Worm (Caenorhabditis elegans): ENCODE results near the gene T04F3.4.

DNA sequence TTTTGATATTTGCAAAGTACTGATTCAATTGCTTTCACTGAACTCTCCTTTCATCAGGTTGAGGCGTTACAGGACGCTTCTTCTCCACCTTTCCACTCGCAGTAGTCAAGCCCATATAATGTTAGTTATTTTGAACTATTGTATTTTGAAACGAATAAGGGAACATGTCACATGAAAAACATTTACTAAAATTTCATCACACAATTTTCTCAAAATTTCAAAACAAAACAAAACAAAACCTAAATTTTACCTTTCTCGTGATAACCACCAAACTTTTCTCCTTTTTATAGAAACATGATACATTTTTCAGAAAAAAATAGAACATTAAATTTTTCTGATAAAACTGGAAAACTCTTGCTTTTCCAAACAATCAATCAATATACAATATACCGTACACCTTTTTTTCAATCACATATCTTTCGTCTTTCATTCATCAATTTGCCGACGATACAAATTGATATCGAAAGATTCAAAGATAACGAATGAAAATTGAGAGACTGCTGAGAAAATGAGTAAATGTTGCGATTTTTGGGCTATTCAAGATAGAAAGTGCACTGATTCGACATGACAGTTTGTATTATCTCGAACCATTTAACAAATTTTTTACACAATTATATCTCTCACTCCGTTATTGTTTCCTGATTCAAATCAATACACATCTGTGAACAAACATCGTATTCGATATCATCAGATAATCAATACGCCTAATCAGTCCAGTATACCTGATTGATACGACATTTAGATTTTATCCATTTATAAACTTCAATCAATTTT, 38.4 kb upstream of the T04F3.4 start:
- TF ChIP-seq sdz-12 (GFP tag; optimal IDR thresholded peaks at IDR 0.05) (no peak), madf-5 (GFP tag; IDR thresholded peaks at IDR 0.05) (no peak), ctbp-1 (GFP tag; IDR thresholded peaks at IDR 0.05) (no peak)

All from whole organism, L4 larva.